2 fruit fly cellular contexts compared by ENCODE assay signal in the genomic region with DNA sequence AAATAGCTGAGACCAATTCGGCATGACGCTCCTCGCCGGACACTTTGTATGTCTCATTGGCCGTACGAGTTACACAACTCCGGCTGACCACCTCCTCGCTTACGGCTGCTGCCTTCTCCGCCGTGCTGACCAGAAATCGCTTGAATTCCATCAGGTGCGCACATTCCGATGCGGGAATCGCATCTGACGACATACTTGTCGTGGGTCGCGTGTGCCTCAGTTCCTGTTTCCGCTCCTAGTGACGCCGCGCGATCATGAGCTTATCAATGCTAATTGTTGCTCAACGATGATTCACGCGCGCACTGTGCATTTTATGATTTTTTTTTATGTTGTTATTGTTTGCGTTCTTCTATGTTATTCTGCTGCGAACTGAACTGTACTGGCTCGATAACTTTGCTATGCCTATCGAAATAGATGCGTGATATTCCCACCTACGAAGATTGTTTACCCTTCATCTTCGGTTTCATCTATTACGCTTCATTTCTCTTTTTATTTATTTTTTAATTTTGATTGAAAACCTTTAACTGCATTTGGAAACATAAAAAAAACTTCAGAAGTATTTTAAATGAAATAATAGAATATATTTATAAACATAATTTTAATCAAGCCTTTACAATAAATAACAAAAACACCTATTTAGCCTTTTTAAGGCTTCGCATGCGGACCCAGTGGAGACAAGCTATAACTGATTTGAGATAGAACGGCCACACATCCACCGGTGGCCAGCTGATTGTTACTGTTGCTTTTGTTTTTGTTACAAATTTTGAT.
A peak's percentile ranks its signal among the peaks of the same experiment; 100 is the strongest.
TF ChIP-seq lines count a peak whose summit lies in the region.

A gene (minus strand): TSS at position 385 of the 768 bp plus-strand sequence.
A gene (plus strand): TSS at position 753 of the 768 bp plus-strand sequence.

TF ChIP-seq in whole organism, embryonic, 481 proteins besides CTCF, POLR2A, EP300 and RAD21 (continued from another document and continues in another):
- TF ChIP-seq CG15073 (GFP tag; optimal IDR thresholded peaks at IDR 0.05; lab: Kevin White, UChicago) (peak; percentile 53), zen (tag; optimal IDR thresholded peaks at IDR 0.05; lab: Kevin White, UChicago) (peak; percentile 90), Scr (GFP tag; IDR thresholded peaks at IDR 0.05; lab: Robert Waterston, UW; ENCODE audit: partially characterized antibody) (0 out of 2 replicates have a peak, but pooled peaks have one; percentile 16), CG2889 (GFP tag; IDR thresholded peaks at IDR 0.05; lab: Robert Waterston, UW) (peak; percentile 73; the same call in 2 of the 3 replicates), br (optimal IDR thresholded peaks at IDR 0.05; lab: Kevin White, UChicago) (no peak), en (GFP tag; optimal IDR thresholded peaks at IDR 0.05; lab: Kevin White, UChicago) (no peak), CG13296 (GFP tag; optimal IDR thresholded peaks at IDR 0.05; lab: Kevin White, UChicago) (peak; percentile 78), MTF-1 (GFP tag; optimal IDR thresholded peaks at IDR 0.05; lab: Kevin White, UChicago; ENCODE audit: borderline replicate concordance) (no peak), Gug (GFP tag; IDR thresholded peaks at IDR 0.05; lab: Robert Waterston, UW) (peak; percentile 86), lilli (GFP tag; optimal IDR thresholded peaks at IDR 0.05; lab: Kevin White, UChicago) (peak; percentile 80), onecut (GFP tag; IDR thresholded peaks at IDR 0.05; lab: Robert Waterston, UW) (peak; percentile 52), NFAT (GFP tag; IDR thresholded peaks at IDR 0.05; lab: Robert Waterston, UW) (peak; percentile 85), chn (GFP tag; optimal IDR thresholded peaks at IDR 0.05; lab: Kevin White, UChicago) (peak; percentile 70), CG6654 (GFP tag; optimal IDR thresholded peaks at IDR 0.05; lab: Kevin White, UChicago) (peak; percentile 51), HLHmδ (GFP tag; optimal IDR thresholded peaks at IDR 0.05; lab: Kevin White, UChicago) (no peak), ssp (GFP tag; IDR thresholded peaks at IDR 0.05; lab: Robert Waterston, UW) (peak; percentile 99), CG1024 (GFP tag; IDR thresholded peaks at IDR 0.05; lab: Robert Waterston, UW) (peak; percentile 83), tio (GFP tag; optimal IDR thresholded peaks at IDR 0.05; lab: Kevin White, UChicago) (peak; percentile 89), MESR4 (GFP tag; optimal IDR thresholded peaks at IDR 0.05; lab: Kevin White, UChicago) (peak; percentile 65), Side (GFP tag; optimal IDR thresholded peaks at IDR 0.05; lab: Kevin White, UChicago) (no peak), CG11456 (GFP tag; IDR thresholded peaks at IDR 0.05; lab: Robert Waterston, UW) (peak; percentile 76; the same call in 2 of the 3 replicates), HHEX (GFP tag; optimal IDR thresholded peaks at IDR 0.05; lab: Kevin White, UChicago) (peak; percentile 77), Poxn (GFP tag; IDR thresholded peaks at IDR 0.05; lab: Robert Waterston, UW) (peak; percentile 48; the same call in 1 of the 2 replicates), CG11723 (GFP tag; optimal IDR thresholded peaks at IDR 0.05; lab: Kevin White, UChicago) (peak; percentile 83), insv (GFP tag; optimal IDR thresholded peaks at IDR 0.05; lab: Kevin White, UChicago) (peak in 1 of 2 experiments; percentile 60), CG2875 (GFP tag; optimal IDR thresholded peaks at IDR 0.05; lab: Kevin White, UChicago) (peak; percentile 52), Nf-YC (tag; optimal IDR thresholded peaks at IDR 0.05; lab: Kevin White, UChicago) (peak; percentile 89), Oaz (GFP tag; IDR thresholded peaks at IDR 0.05; lab: Robert Waterston, UW) (peak; percentile 76), Dfd (GFP tag; optimal IDR thresholded peaks at IDR 0.05; lab: Kevin White, UChicago) (peak; percentile 21 to 90), NfI (GFP tag; optimal IDR thresholded peaks at IDR 0.05; lab: Kevin White, UChicago) (peak; percentile 86), CG4617 (GFP tag; optimal IDR thresholded peaks at IDR 0.05; lab: Kevin White, UChicago; ENCODE audit: borderline replicate concordance) (peak; percentile 65), Atf6 (GFP tag; IDR thresholded peaks at IDR 0.05; lab: Robert Waterston, UW) (peak; percentile 80), Lim3 (GFP tag; IDR thresholded peaks at IDR 0.05; lab: Robert Waterston, UW) (no peak), gt (GFP tag; IDR thresholded peaks at IDR 0.05; lab: Robert Waterston, UW) (peak; percentile 57; the same call in 1 of the 2 replicates), salm (tag; optimal IDR thresholded peaks at IDR 0.05; lab: Kevin White, UChicago) (peak; percentile 70), CG9797 (GFP tag; optimal IDR thresholded peaks at IDR 0.05; lab: Kevin White, UChicago) (peak; percentile 92), bbx (GFP tag; IDR thresholded peaks at IDR 0.05; lab: Robert Waterston, UW; ENCODE audit: partially characterized antibody) (peak; percentile 84), CG10979 (tag; optimal IDR thresholded peaks at IDR 0.05; lab: Kevin White, UChicago) (peak; percentile 88), CG30020 (tag; optimal IDR thresholded peaks at IDR 0.05; lab: Kevin White, UChicago) (peak; percentile 98), corto (GFP tag; optimal IDR thresholded peaks at IDR 0.05; lab: Kevin White, UChicago) (peak; percentile 44), croc (GFP tag; conservative IDR thresholded peaks at IDR 0.05; lab: Robert Waterston, UW) (peak; percentile 87), pfk (GFP tag; optimal IDR thresholded peaks at IDR 0.05; lab: Kevin White, UChicago) (peak; percentile 27), cwo (GFP tag; optimal IDR thresholded peaks at IDR 0.05; lab: Kevin White, UChicago) (peak; percentile 28), CG10654 (GFP tag; optimal IDR thresholded peaks at IDR 0.05; lab: Kevin White, UChicago) (peak; percentile 84), hth (optimal IDR thresholded peaks at IDR 0.05; lab: Kevin White, UChicago) (no peak), Jarid2 (GFP tag; optimal IDR thresholded peaks at IDR 0.05; lab: Kevin White, UChicago) (peak; percentile 29), CG10267 (tag; optimal IDR thresholded peaks at IDR 0.05; lab: Kevin White, UChicago) (peak; percentile 85), B-H2 (GFP tag; optimal IDR thresholded peaks at IDR 0.05; lab: Kevin White, UChicago) (peak; percentile 86), Doc2 (GFP tag; IDR thresholded peaks at IDR 0.05; lab: Robert Waterston, UW) (peak; percentile 36; the same call in 1 of the 2 replicates), B-H1 (GFP tag; IDR thresholded peaks at IDR 0.05; lab: Robert Waterston, UW) (peak; percentile 78), vfl (GFP tag; optimal IDR thresholded peaks at IDR 0.05; lab: Kevin White, UChicago) (peak; percentile 70), CG3838 (GFP tag; optimal IDR thresholded peaks at IDR 0.05; lab: Kevin White, UChicago) (peak; percentile 60), Kr (GFP tag; optimal IDR thresholded peaks at IDR 0.05; lab: Kevin White, UChicago) (peak; percentile 15), CG12769 (tag; optimal IDR thresholded peaks at IDR 0.05; lab: Kevin White, UChicago) (no peak), Chrac-16 (GFP tag; optimal IDR thresholded peaks at IDR 0.05; lab: Kevin White, UChicago) (peak; percentile 88), Dip3 (GFP tag; optimal IDR thresholded peaks at IDR 0.05; lab: Kevin White, UChicago) (peak; percentile 65), CG18764 (GFP tag; optimal IDR thresholded peaks at IDR 0.05; lab: Kevin White, UChicago) (peak; percentile 76), gfzf (GFP tag; optimal IDR thresholded peaks at IDR 0.05; lab: Kevin White, UChicago) (peak; percentile 40)

TF ChIP-seq in whole organism, prepupa, 60 proteins besides CTCF, POLR2A, EP300 and RAD21 (continued from another document):
- TF ChIP-seq Hr4 (GFP tag; optimal IDR thresholded peaks at IDR 0.05; lab: Kevin White, UChicago) = peak; percentile 82
- TF ChIP-seq CG32006 (GFP tag; optimal IDR thresholded peaks at IDR 0.05; lab: Kevin White, UChicago) = peak; percentile 93
- TF ChIP-seq Hr39 (GFP tag; optimal IDR thresholded peaks at IDR 0.05; lab: Kevin White, UChicago) = peak; percentile 75
- peak; percentile 85 for TF ChIP-seq Gug (GFP tag; IDR thresholded peaks at IDR 0.05; lab: Robert Waterston, UW)
- peak; percentile 92 for TF ChIP-seq CG3032 (tag; optimal IDR thresholded peaks at IDR 0.05; lab: Kevin White, UChicago)
- TF ChIP-seq net (GFP tag; optimal IDR thresholded peaks at IDR 0.05; lab: Kevin White, UChicago) = peak; percentile 60
- peak in 1 of 2 experiments; percentile 83 for TF ChIP-seq ss (GFP tag; optimal IDR thresholded peaks at IDR 0.05; lab: Kevin White, UChicago)
- peak; percentile 80 for TF ChIP-seq CG11902 (GFP tag; optimal IDR thresholded peaks at IDR 0.05; lab: Kevin White, UChicago)
- TF ChIP-seq CG11762 (GFP tag; optimal IDR thresholded peaks at IDR 0.05; lab: Kevin White, UChicago; ENCODE audit: insufficient read depth) = peak; percentile 40
- peak; percentile 42 for TF ChIP-seq CG1621 (tag; optimal IDR thresholded peaks at IDR 0.05; lab: Kevin White, UChicago)
- peak; percentile 89 for TF ChIP-seq OdsH (GFP tag; optimal IDR thresholded peaks at IDR 0.05; lab: Kevin White, UChicago)
- no peak for TF ChIP-seq Met (GFP tag; optimal IDR thresholded peaks at IDR 0.05; lab: Kevin White, UChicago)
